Fruit fly (Drosophila melanogaster) whole organism, wandering third instar larva: ENCODE data around the gene Argl.

ENCODE experiments used
- CG9705 ChIP-seq: fragments of 200-800 bp; sonication (Bioruptor generic); optimal IDR thresholded peaks from 2 replicates; lab custom pipeline; 2018; ENCODE audit warnings: missing biosample characterization, mild to moderate bottlenecking, missing genetic modification characterization
- CrebA ChIP-seq: fragments of 200-800 bp; sonication (Bioruptor generic); optimal IDR thresholded peaks from 2 replicates; lab custom pipeline; 2016; ENCODE audit warnings: missing biosample characterization, mild to moderate bottlenecking, missing genetic modification characterization, borderline replicate concordance
- Jra ChIP-seq: sonication (Bioruptor generic); optimal IDR thresholded peaks from 2 replicates; lab custom pipeline; 2016; ENCODE audit warnings: missing biosample characterization, missing genetic modification characterization
- Rel ChIP-seq, 2 experiments: fragments of 200-800 bp; sonication (Bioruptor generic) in 1 of 2; optimal IDR thresholded peaks; 2 replicates in 1 of 2; 3 replicates in 1 of 2; lab custom pipeline; 2016 to 2019; ENCODE audit warnings: mild to moderate bottlenecking in 2 of 2, missing biosample characterization in 2 of 2, missing genetic modification characterization in 2 of 2, moderate library complexity in 1 of 2
- dl ChIP-seq, 2 experiments: fragments of 175-275, 200-275 bp in 1 of 2; fragments of 200-275 bp in 1 of 2; sonication (Bioruptor generic); optimal IDR thresholded peaks; lab custom pipeline; 2018; ENCODE audit warnings: mild to moderate bottlenecking in 2 of 2, missing biosample characterization in 2 of 2, missing genetic modification characterization in 2 of 2, moderate library complexity in 2 of 2; ENCODE audit not compliant: partially characterized antibody in 2 of 2, insufficient read depth in 1 of 2
- dsf ChIP-seq: sonication (Bioruptor generic); optimal IDR thresholded peaks from 2 replicates; lab custom pipeline; 2016; ENCODE audit warnings: missing biosample characterization, missing genetic modification characterization, borderline replicate concordance
- ey ChIP-seq: fragments of 200-800 bp; sonication (Bioruptor generic); optimal IDR thresholded peaks from 2 replicates; lab custom pipeline; 2016; ENCODE audit warnings: missing biosample characterization, missing genetic modification characterization
- sage ChIP-seq: fragments of 200-800 bp; sonication (Bioruptor generic); optimal IDR thresholded peaks from 2 replicates; lab custom pipeline; 2016; ENCODE audit warnings: missing biosample characterization, mild to moderate bottlenecking, missing genetic modification characterization
- tai ChIP-seq: sonication (Bioruptor generic); optimal IDR thresholded peaks from 2 replicates; lab custom pipeline; 2016; ENCODE audit warnings: missing biosample characterization, missing genetic modification characterization

Gene Argl

DNA sequence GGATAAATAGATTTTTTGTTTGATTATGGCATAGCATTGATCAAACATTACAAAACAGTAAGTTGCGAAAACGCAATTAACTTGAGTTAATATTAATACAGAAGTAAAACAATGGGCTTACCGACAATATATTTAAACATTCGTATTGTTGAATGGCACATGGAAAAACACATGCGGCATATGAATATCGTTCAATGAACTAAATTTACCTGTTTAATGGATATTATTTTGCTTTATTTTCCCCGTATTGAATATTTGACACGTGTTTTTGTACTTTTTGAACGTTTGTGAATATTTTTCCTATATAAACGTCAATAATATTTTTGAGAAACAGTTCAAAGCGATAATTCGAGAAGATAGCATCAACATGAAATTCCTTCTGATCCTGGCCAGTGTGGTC, 50.8 kb downstream of the Argl start, which contains the start of gene CG42713:
TSS of gene CG42713 (plus strand) at position 301 of the 400 bp plus-strand sequence.
- TF ChIP-seq CG9705 (no peak), dsf (GFP tag; lab: Kevin White, UChicago) (no peak), Jra (no peak), tai (GFP tag; lab: Kevin White, UChicago) (no peak), sage (GFP tag; lab: Kevin White, UChicago) (no peak), Rel (GFP tag; optimal IDR thresholded peaks at IDR 0.05; lab: Kevin White, UChicago) (no peak), Rel (tag; optimal IDR thresholded peaks at IDR 0.05; lab: Kevin White, UChicago) (no peak), CrebA (GFP tag; lab: Kevin White, UChicago) (no peak), dl (GFP tag; optimal IDR thresholded peaks at IDR 0.05; lab: Kevin White, UChicago; ENCODE audit: insufficient read depth in 1 of 2, partially characterized antibody in 2 of 2) (no peak), ey (GFP tag; lab: Kevin White, UChicago) (no peak)
- TF ChIP-seq, all 38 proteins: peak for 0
